Fruit fly (Drosophila melanogaster) whole organism, adult: Measurements from ENCODE around the gene retm.

Experiments
- CG11617 ChIP-seq: fragments of 200-800 bp; sonication (Bioruptor generic); optimal IDR thresholded peaks from 2 replicates; lab custom pipeline; 2017; ENCODE audit warnings: mild to moderate bottlenecking, missing biosample characterization, missing genetic modification reagents, missing genetic modification characterization
- CG12768 ChIP-seq: fragments of 200-800 bp; sonication (Bioruptor generic); optimal IDR thresholded peaks from 2 replicates; lab custom pipeline; 2017; ENCODE audit warnings: missing biosample characterization, missing genetic modification characterization, mild to moderate bottlenecking, moderate library complexity, missing genetic modification reagents
- CG14711 ChIP-seq: fragments of 200-800 bp; sonication (Bioruptor generic); optimal IDR thresholded peaks from 2 replicates; lab custom pipeline; 2018; ENCODE audit warnings: missing biosample characterization, mild to moderate bottlenecking, missing genetic modification characterization, moderate library complexity
- CG1620 ChIP-seq: fragments of 200-800 bp; sonication (Bioruptor generic); optimal IDR thresholded peaks from 2 replicates; lab custom pipeline; 2016; ENCODE audit warnings: missing biosample characterization, missing genetic modification characterization
- CG33017 ChIP-seq: fragments of 200-800 bp; sonication (Bioruptor generic); optimal IDR thresholded peaks from 2 replicates; lab custom pipeline; 2018; ENCODE audit warnings: missing biosample characterization, mild to moderate bottlenecking, missing genetic modification characterization, moderate library complexity
- CG5204 ChIP-seq: fragments of 200-800 bp; sonication (Bioruptor generic); optimal IDR thresholded peaks from 2 replicates; lab custom pipeline; 2016; ENCODE audit warnings: missing biosample characterization, missing genetic modification characterization
- CG7045 ChIP-seq: fragments of 200-800 bp; sonication (Bioruptor generic); optimal IDR thresholded peaks from 2 replicates; lab custom pipeline; 2017; ENCODE audit warnings: missing biosample characterization, mild to moderate bottlenecking, missing genetic modification characterization
- CG7101 ChIP-seq: fragments of 200-800 bp; sonication (Bioruptor generic); optimal IDR thresholded peaks from 2 replicates; lab custom pipeline; 2018; ENCODE audit warnings: missing biosample characterization, mild to moderate bottlenecking, missing genetic modification characterization, moderate library complexity
- Clk ChIP-seq: fragments of 200-800 bp; sonication (Bioruptor generic); optimal IDR thresholded peaks from 2 replicates; lab custom pipeline; 2017; ENCODE audit warnings: missing biosample characterization, missing genetic modification characterization
- Crg-1 ChIP-seq: fragments of 200-800 bp; sonication (Bioruptor generic); optimal IDR thresholded peaks from 2 replicates; lab custom pipeline; 2016; ENCODE audit warnings: missing biosample characterization, missing genetic modification characterization
- Hr96 ChIP-seq: fragments of 200-800 bp; sonication (Bioruptor generic); optimal IDR thresholded peaks from 2 replicates; lab custom pipeline; 2016; ENCODE audit warnings: missing biosample characterization, missing genetic modification characterization
- Mnt ChIP-seq: fragments of 200-800 bp; sonication (Bioruptor generic); optimal IDR thresholded peaks from 2 replicates; lab custom pipeline; 2016; ENCODE audit warnings: missing biosample characterization, mild to moderate bottlenecking, missing genetic modification characterization
- bab1 ChIP-seq: fragments of 200-800 bp; sonication (Bioruptor generic); optimal IDR thresholded peaks from 3 replicates; lab custom pipeline; 2019; ENCODE audit warnings: missing biosample characterization, mild to moderate bottlenecking, missing genetic modification characterization, moderate library complexity
- cic ChIP-seq: fragments of 200-800 bp; sonication (Bioruptor generic); optimal IDR thresholded peaks from 2 replicates; lab custom pipeline; 2017; ENCODE audit warnings: missing biosample characterization, mild to moderate bottlenecking, missing genetic modification characterization, moderate library complexity
- cnc ChIP-seq, 2 experiments: fragments of >200 bp; optimal IDR thresholded peaks; 2 replicates each; lab custom pipeline; 2017
- kay ChIP-seq: fragments of 200-800 bp; sonication (Bioruptor generic); peaks from one replicate; lab custom pipeline; 2016; ENCODE audit warnings: missing biosample characterization, missing genetic modification characterization, borderline replicate concordance
- ovo ChIP-seq: fragments of 200-800 bp; sonication (Bioruptor generic); optimal IDR thresholded peaks from 2 replicates; lab custom pipeline; 2016; ENCODE audit warnings: missing biosample characterization, missing genetic modification characterization
- pad ChIP-seq: fragments of 200-800 bp; sonication (Bioruptor generic); optimal IDR thresholded peaks from 3 replicates; lab custom pipeline; 2017; ENCODE audit warnings: missing biosample characterization, missing genetic modification characterization, mild to moderate bottlenecking, moderate library complexity, missing genetic modification reagents
- tj ChIP-seq: fragments of 200-800 bp; sonication (Bioruptor generic); optimal IDR thresholded peaks from 3 replicates; lab custom pipeline; 2017; ENCODE audit warnings: missing biosample characterization, mild to moderate bottlenecking, missing genetic modification characterization, moderate library complexity
- toe ChIP-seq: fragments of 200-800 bp; sonication (Bioruptor generic); optimal IDR thresholded peaks from 2 replicates; lab custom pipeline; 2016; ENCODE audit warnings: missing biosample characterization, missing genetic modification characterization

Gene retm

DNA sequence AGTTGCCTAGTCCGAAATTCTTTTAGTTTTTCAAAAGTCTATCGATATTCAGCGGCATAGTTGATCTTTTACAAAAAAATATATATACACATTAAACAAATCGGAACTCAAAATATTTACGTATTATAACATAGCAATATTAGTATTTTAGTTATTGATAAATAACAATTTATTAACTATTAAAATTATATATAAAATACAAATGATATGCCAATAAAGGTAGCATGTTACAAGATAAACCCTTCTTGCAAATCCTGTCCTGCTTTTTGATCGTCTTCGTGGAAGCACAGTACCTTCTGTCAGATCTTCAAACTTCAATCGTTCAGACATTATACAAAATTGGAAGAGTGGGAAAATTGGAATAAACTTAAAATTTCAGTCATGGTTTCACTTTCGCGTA is 41.0 kb upstream of the retm start, which contains the start of gene CG9550:
Gene CG9550 (plus strand): TSS at position 301 of the 400 bp plus-strand sequence.
- no peak for TF ChIP-seq bab1 (GFP tag; lab: Kevin White, UChicago)
- TF ChIP-seq tj (GFP tag; lab: Kevin White, UChicago), result no peak
- no peak for TF ChIP-seq CG12768 (GFP tag; lab: Kevin White, UChicago)
- TF ChIP-seq CG7101 (tag; lab: Kevin White, UChicago), result no peak
- no peak for TF ChIP-seq kay (GFP tag; lab: Kevin White, UChicago)
- TF ChIP-seq Clk (GFP tag; lab: Kevin White, UChicago), result no peak
- TF ChIP-seq CG1620 (GFP tag; lab: Kevin White, UChicago), result no peak
- TF ChIP-seq ovo (GFP tag; lab: Kevin White, UChicago), result no peak
- TF ChIP-seq Crg-1, result no peak
- no peak for TF ChIP-seq CG11617 (GFP tag; lab: Kevin White, UChicago)
- TF ChIP-seq pad, result no peak

DNA sequence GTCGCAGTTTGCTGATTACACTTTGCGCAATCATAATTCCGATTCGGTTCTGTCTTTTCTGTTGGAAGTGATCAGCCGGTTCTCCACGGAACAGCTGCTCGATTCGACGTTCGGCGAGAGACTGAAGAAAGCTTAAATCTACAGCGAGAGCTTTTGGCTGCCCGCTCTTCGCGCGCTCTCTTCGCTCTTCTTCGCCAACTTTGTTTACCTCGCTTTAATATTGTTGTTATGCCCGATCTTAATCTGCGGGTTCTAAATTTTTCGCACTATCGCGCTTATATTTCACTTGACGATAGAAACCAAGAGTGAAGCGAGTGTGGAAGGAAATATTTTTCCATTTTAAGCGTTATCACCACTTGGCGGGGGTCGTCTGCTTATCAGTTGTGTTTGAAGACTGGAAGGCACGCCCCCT is 38.7 kb upstream of the retm start, which contains the start of gene CG9547:
Gene CG9547 (minus strand): TSS at position 128 of the 412 bp plus-strand sequence.
- TF ChIP-seq Clk (GFP tag; lab: Kevin White, UChicago) (no peak), pad (peak; percentile 9), Crg-1 (peak; percentile 44), CG1620 (GFP tag; lab: Kevin White, UChicago) (no peak), cic (GFP tag; lab: Kevin White, UChicago) (peak; percentile 93), CG14711 (no peak), tj (GFP tag; lab: Kevin White, UChicago) (peak; percentile 36), CG5204 (GFP tag; lab: Kevin White, UChicago) (no peak), CG11617 (GFP tag; lab: Kevin White, UChicago) (peak; percentile 48), Hr96 (no peak), bab1 (GFP tag; lab: Kevin White, UChicago) (peak; percentile 68), kay (GFP tag; lab: Kevin White, UChicago) (no peak), Mnt (peak; percentile 48), CG7101 (tag; lab: Kevin White, UChicago) (peak; percentile 69), cnc (optimal IDR thresholded peaks at IDR 0.05; lab: Kevin White, UChicago) (no peak), CG7045 (GFP tag; lab: Kevin White, UChicago) (peak; percentile 24), ovo (GFP tag; lab: Kevin White, UChicago) (no peak), CG12768 (GFP tag; lab: Kevin White, UChicago) (peak; percentile 87), CG33017 (tag; lab: Kevin White, UChicago) (peak; percentile 79), toe (GFP tag; lab: Kevin White, UChicago) (no peak)

DNA sequence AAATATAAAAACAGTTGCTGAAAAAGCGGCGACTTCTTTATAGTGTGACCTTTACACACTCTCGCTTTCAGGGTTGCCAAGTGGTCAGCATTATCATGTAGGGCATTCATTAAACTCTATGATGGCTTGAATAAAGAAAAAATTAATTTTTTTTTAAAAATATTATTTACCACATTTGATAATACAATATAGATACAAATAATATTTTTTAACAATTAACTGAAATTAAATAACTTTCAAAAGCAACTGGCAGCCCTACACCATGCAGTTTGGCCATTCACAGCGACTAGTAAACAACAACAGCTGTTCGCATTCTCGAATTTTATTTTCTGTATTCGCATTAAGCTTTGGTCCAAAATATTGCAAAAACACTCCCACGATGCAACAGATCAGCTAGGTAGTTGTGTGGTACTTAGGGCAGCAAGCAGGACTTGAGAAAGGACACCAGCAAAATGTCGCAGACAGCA is 35.1 kb upstream of the retm start, which contains the start of the genes Phf5a and CG31638:
Gene Phf5a (minus strand): TSS at position 61 of the 467 bp plus-strand sequence.
Gene CG31638 (plus strand): TSS at position 279 of the 467 bp plus-strand sequence.
- TF ChIP-seq CG7101 (tag; lab: Kevin White, UChicago) (peak; percentile 97), Mnt (peak; percentile 88), Clk (GFP tag; lab: Kevin White, UChicago) (peak; percentile 86), CG7045 (GFP tag; lab: Kevin White, UChicago) (peak; percentile 62), Hr96 (no peak), pad (peak; percentile 84), Crg-1 (peak; percentile 92), tj (GFP tag; lab: Kevin White, UChicago) (peak; percentile 84), CG1620 (GFP tag; lab: Kevin White, UChicago) (peak; percentile 27), kay (GFP tag; lab: Kevin White, UChicago) (no peak), toe (GFP tag; lab: Kevin White, UChicago) (no peak), cic (GFP tag; lab: Kevin White, UChicago) (peak; percentile 29), CG5204 (GFP tag; lab: Kevin White, UChicago) (no peak), CG11617 (GFP tag; lab: Kevin White, UChicago) (peak; percentile 88), CG14711 (peak; percentile 100), CG33017 (tag; lab: Kevin White, UChicago) (peak; percentile 95), bab1 (GFP tag; lab: Kevin White, UChicago) (peak; percentile 66), cnc (optimal IDR thresholded peaks at IDR 0.05; lab: Kevin White, UChicago) (no peak), ovo (GFP tag; lab: Kevin White, UChicago) (peak; percentile 85), CG12768 (GFP tag; lab: Kevin White, UChicago) (peak; percentile 97)

DNA sequence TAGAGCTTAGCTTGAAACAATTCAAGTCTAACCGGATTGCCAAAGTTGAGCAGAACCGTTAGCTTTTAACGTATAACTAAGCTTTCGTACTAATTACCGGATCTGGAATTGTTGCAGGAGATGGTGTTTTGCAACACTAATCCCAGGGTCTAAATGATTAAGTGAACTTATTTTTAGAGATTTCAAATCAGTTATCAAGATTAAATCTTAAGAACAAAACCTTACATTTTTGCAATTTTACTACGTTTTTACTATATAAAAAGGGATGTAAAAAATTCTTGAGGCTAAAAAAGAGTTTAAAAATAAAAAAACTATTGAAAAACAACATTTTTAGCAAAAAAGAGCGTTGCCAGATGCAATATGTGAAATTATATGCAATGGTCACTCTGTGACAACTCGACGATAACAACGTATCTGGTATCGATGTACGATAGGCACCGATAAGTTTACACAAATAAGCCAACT is 33.0 kb upstream of the retm start, which contains the start of the genes KFase and epsilonCOP:
Gene KFase (minus strand): TSS at position 81 of the 465 bp plus-strand sequence.
Gene epsilonCOP (plus strand): TSS at position 415 of the 465 bp plus-strand sequence.
- peak; percentile 59 for TF ChIP-seq Mnt
- TF ChIP-seq tj (GFP tag; lab: Kevin White, UChicago), result peak; percentile 92
- peak; percentile 63 for TF ChIP-seq CG7045 (GFP tag; lab: Kevin White, UChicago)
- TF ChIP-seq CG7101 (tag; lab: Kevin White, UChicago), result peak; percentile 68
- peak; percentile 36 for TF ChIP-seq cic (GFP tag; lab: Kevin White, UChicago)
- peak; percentile 34 for TF ChIP-seq CG12768 (GFP tag; lab: Kevin White, UChicago)
- no peak for TF ChIP-seq kay (GFP tag; lab: Kevin White, UChicago)
- no peak for TF ChIP-seq CG5204 (GFP tag; lab: Kevin White, UChicago)
- TF ChIP-seq bab1 (GFP tag; lab: Kevin White, UChicago), result peak; percentile 35
- peak; percentile 57 for TF ChIP-seq CG33017 (tag; lab: Kevin White, UChicago)
- TF ChIP-seq Crg-1, result peak; percentile 81
- peak; percentile 71 for TF ChIP-seq CG1620 (GFP tag; lab: Kevin White, UChicago)
- no peak for TF ChIP-seq Clk (GFP tag; lab: Kevin White, UChicago)
- TF ChIP-seq pad, result peak; percentile 55
- peak; percentile 74 for TF ChIP-seq CG11617 (GFP tag; lab: Kevin White, UChicago)
- no peak for TF ChIP-seq cnc (optimal IDR thresholded peaks at IDR 0.05; lab: Kevin White, UChicago)
- no peak for TF ChIP-seq Hr96
- peak; percentile 88 for TF ChIP-seq ovo (GFP tag; lab: Kevin White, UChicago)
- TF ChIP-seq CG14711, result peak; percentile 61

DNA sequence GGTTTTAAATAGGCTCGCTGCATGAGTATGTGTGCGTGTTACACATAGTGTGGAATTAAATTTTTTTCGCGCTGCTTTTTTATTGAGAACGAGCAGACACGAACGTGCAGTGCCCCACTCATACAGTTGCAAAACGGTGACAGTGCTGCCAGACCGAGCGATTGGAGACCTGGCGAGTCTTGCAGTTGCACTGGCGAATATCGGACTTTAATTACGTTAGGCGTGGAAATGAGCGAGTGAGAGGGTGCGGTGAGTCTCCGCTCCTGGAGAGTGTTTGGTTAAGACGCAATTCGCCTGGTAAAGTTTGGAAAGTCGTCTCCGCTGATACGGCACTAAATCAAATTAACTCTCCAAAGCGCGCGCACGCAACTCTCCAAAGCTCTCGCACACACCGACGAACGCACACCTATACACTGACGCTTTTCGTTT is 25.6 kb upstream of the retm start:
- TF ChIP-seq CG12768 (GFP tag; lab: Kevin White, UChicago), result no peak
- no peak for TF ChIP-seq cnc (optimal IDR thresholded peaks at IDR 0.05; lab: Kevin White, UChicago)
- no peak for TF ChIP-seq CG7045 (GFP tag; lab: Kevin White, UChicago)
- no peak for TF ChIP-seq bab1 (GFP tag; lab: Kevin White, UChicago)
- peak; percentile 93 for TF ChIP-seq cic (GFP tag; lab: Kevin White, UChicago)
- TF ChIP-seq Mnt, result peak; percentile 85
- peak; percentile 10 for TF ChIP-seq ovo (GFP tag; lab: Kevin White, UChicago)
- TF ChIP-seq Clk (GFP tag; lab: Kevin White, UChicago), result no peak
- TF ChIP-seq toe (GFP tag; lab: Kevin White, UChicago), result peak; percentile 27
- peak; percentile 79 for TF ChIP-seq tj (GFP tag; lab: Kevin White, UChicago)
- TF ChIP-seq Hr96, result no peak
- no peak for TF ChIP-seq Crg-1
- TF ChIP-seq CG7101 (tag; lab: Kevin White, UChicago), result no peak
- TF ChIP-seq CG1620 (GFP tag; lab: Kevin White, UChicago), result no peak
- peak; percentile 5 for TF ChIP-seq CG11617 (GFP tag; lab: Kevin White, UChicago)
- TF ChIP-seq CG33017 (tag; lab: Kevin White, UChicago), result no peak
- TF ChIP-seq CG14711, result no peak
- peak; percentile 77 for TF ChIP-seq pad
- TF ChIP-seq CG5204 (GFP tag; lab: Kevin White, UChicago), result no peak
- no peak for TF ChIP-seq kay (GFP tag; lab: Kevin White, UChicago)
